Worm (Caenorhabditis elegans) whole organism, late embryonic: Measurements from ENCODE around the gene F15E6.10.

Experiments used
- C08G9.2 ChIP-seq: sonication (generic microtip); optimal IDR thresholded peaks from 2 replicates; lab custom pipeline; 2016; ENCODE audit warnings: mild to moderate bottlenecking, missing genetic modification characterization, moderate library complexity, missing compliant biosample characterization
- F13H6.1 ChIP-seq: sonication (generic microtip); optimal IDR thresholded peaks from 2 replicates; lab custom pipeline; 2016; ENCODE audit warnings: missing genetic modification characterization, missing compliant biosample characterization
- K09A11.1 ChIP-seq: sonication (generic microtip); optimal IDR thresholded peaks from 2 replicates; lab custom pipeline; 2017; ENCODE audit warnings: antibody characterized with exemption, mild to moderate bottlenecking, missing genetic modification characterization, missing compliant biosample characterization; ENCODE audit not compliant: insufficient read depth
- T23F11.4 ChIP-seq: fragments of 200-800 bp; sonication (Bioruptor generic); optimal IDR thresholded peaks from 2 replicates; lab custom pipeline; 2018; ENCODE audit warnings: mild to moderate bottlenecking, missing genetic modification characterization, missing compliant biosample characterization
- Y22D7AL.16 ChIP-seq: sonication (generic microtip); optimal IDR thresholded peaks from 2 replicates; lab custom pipeline; 2016; ENCODE audit warnings: missing genetic modification characterization, missing compliant biosample characterization
- ama-1 ChIP-seq: fragments of 150-350 bp; optimal IDR thresholded peaks from 2 replicates; lab custom pipeline; 2014
- ceh-14 ChIP-seq: sonication (generic microtip); optimal IDR thresholded peaks from 2 replicates; lab custom pipeline; 2016; ENCODE audit warnings: missing genotype, missing genetic modification characterization, missing compliant biosample characterization
- ceh-18 ChIP-seq: sonication (generic microtip); optimal IDR thresholded peaks from 2 replicates; lab custom pipeline; 2016; ENCODE audit warnings: missing genetic modification characterization, missing compliant biosample characterization
- ceh-30 ChIP-seq: fragments of 150-350 bp; optimal IDR thresholded peaks from 2 replicates; lab custom pipeline; 2014; ENCODE audit warnings: missing biosample characterization, missing genetic modification characterization
- ceh-31 ChIP-seq: sonication (generic microtip); optimal IDR thresholded peaks from 2 replicates; lab custom pipeline; 2016; ENCODE audit warnings: missing genetic modification characterization, missing compliant biosample characterization
- ceh-45 ChIP-seq: fragments of 200-800 bp; sonication (Bioruptor generic); IDR thresholded peaks from 2 replicates; pipeline ENCODE4 v1.3.6; 2022; ENCODE audit warnings: missing genetic modification reagents, missing genetic modification characterization, missing compliant biosample characterization
- ceh-6 ChIP-seq: fragments of 200-800 bp; sonication (Bioruptor generic); optimal IDR thresholded peaks from 2 replicates; lab custom pipeline; 2018; ENCODE audit warnings: mild to moderate bottlenecking, missing genetic modification characterization, missing compliant biosample characterization
- ceh-9 ChIP-seq: sonication (generic microtip); optimal IDR thresholded peaks from 2 replicates; lab custom pipeline; 2016; ENCODE audit warnings: mild to moderate bottlenecking, missing genetic modification characterization, inconsistent platforms, missing compliant biosample characterization
- che-1 ChIP-seq: sonication (generic microtip); optimal IDR thresholded peaks from 2 replicates; lab custom pipeline; 2016; ENCODE audit warnings: mild to moderate bottlenecking, missing genetic modification characterization, missing compliant biosample characterization
- dmd-4 ChIP-seq: sonication (generic microtip); optimal IDR thresholded peaks from 2 replicates; lab custom pipeline; 2016; ENCODE audit warnings: borderline replicate concordance, missing genetic modification characterization, missing compliant biosample characterization
- dve-1 ChIP-seq: sonication (generic microtip); optimal IDR thresholded peaks from 2 replicates; lab custom pipeline; 2017; ENCODE audit warnings: antibody characterized with exemption, mild to moderate bottlenecking, missing genetic modification characterization, missing compliant biosample characterization
- elt-2 ChIP-seq: sonication (generic microtip); optimal IDR thresholded peaks from 2 replicates; lab custom pipeline; 2016; ENCODE audit warnings: missing genetic modification reagents, missing genetic modification characterization, missing compliant biosample characterization
- elt-4 ChIP-seq: sonication (generic microtip); optimal IDR thresholded peaks from 2 replicates; lab custom pipeline; 2016; ENCODE audit warnings: missing genetic modification characterization, missing compliant biosample characterization
- ets-4 ChIP-seq: sonication (generic microtip); optimal IDR thresholded peaks from 2 replicates; lab custom pipeline; 2016; ENCODE audit warnings: missing genetic modification characterization, missing compliant biosample characterization
- eyg-1 ChIP-seq: sonication (generic microtip); optimal IDR thresholded peaks from 2 replicates; lab custom pipeline; 2016; ENCODE audit warnings: missing genotype, missing genetic modification characterization, missing compliant biosample characterization
- fkh-10 ChIP-seq: fragments of 150-350 bp; optimal IDR thresholded peaks from 2 replicates; lab custom pipeline; 2014; ENCODE audit warnings: missing biosample characterization, missing genetic modification reagents, missing genetic modification characterization
- gmeb-2 ChIP-seq: sonication (generic microtip); optimal IDR thresholded peaks from 2 replicates; lab custom pipeline; 2016; ENCODE audit warnings: missing genetic modification characterization, inconsistent platforms, missing compliant biosample characterization
- hlh-15 ChIP-seq: sonication (generic microtip); optimal IDR thresholded peaks from 2 replicates; lab custom pipeline; 2016; ENCODE audit warnings: missing genetic modification characterization, missing compliant biosample characterization
- hlh-30 ChIP-seq: sonication (generic microtip); optimal IDR thresholded peaks from 2 replicates; lab custom pipeline; 2017; ENCODE audit warnings: antibody characterized with exemption, missing genetic modification characterization, missing compliant biosample characterization; ENCODE audit not compliant: insufficient read depth
- lim-6 ChIP-seq: sonication (generic microtip); optimal IDR thresholded peaks from 2 replicates; lab custom pipeline; 2016; ENCODE audit warnings: missing genetic modification characterization, missing compliant biosample characterization
- lin-11 ChIP-seq: fragments of 200-800 bp; sonication (Bioruptor generic); optimal IDR thresholded peaks from 2 replicates; lab custom pipeline; 2018; ENCODE audit warnings: mild to moderate bottlenecking, missing genetic modification characterization, missing compliant biosample characterization
- mec-3 ChIP-seq: sonication (generic microtip); optimal IDR thresholded peaks from 2 replicates; lab custom pipeline; 2016; ENCODE audit warnings: borderline replicate concordance, missing genetic modification characterization, missing compliant biosample characterization
- odd-2 ChIP-seq: sonication (generic microtip); optimal IDR thresholded peaks from 2 replicates; lab custom pipeline; 2017; ENCODE audit warnings: antibody characterized with exemption, mild to moderate bottlenecking, missing genetic modification characterization, missing compliant biosample characterization
- pag-3 ChIP-seq: sonication (generic microtip); optimal IDR thresholded peaks from 2 replicates; lab custom pipeline; 2016; ENCODE audit warnings: missing compliant biosample characterization, missing genetic modification characterization, borderline replicate concordance
- pax-1 ChIP-seq: fragments of 150-350 bp; optimal IDR thresholded peaks from 2 replicates; lab custom pipeline; 2014; ENCODE audit warnings: missing biosample characterization, missing genetic modification characterization
- pha-4 ChIP-seq: fragments of 150-350 bp; optimal IDR thresholded peaks from 2 replicates; lab custom pipeline; 2018; ENCODE audit warnings: missing biosample characterization, missing genetic modification reagents, missing genetic modification characterization
- pqm-1 ChIP-seq: sonication (generic microtip); optimal IDR thresholded peaks from 2 replicates; lab custom pipeline; 2016; ENCODE audit warnings: missing genetic modification characterization, missing compliant biosample characterization
- sdc-2 ChIP-seq: sonication (generic microtip); optimal IDR thresholded peaks from 2 replicates; lab custom pipeline; 2016; ENCODE audit warnings: missing genotype, missing genetic modification characterization, missing compliant biosample characterization
- sox-2 ChIP-seq: fragments of 200-800 bp; sonication (Bioruptor generic); IDR thresholded peaks from 2 replicates; pipeline ENCODE4 v1.3.6; 2022; ENCODE audit warnings: missing genetic modification reagents, missing genetic modification characterization, missing compliant biosample characterization
- sox-4 ChIP-seq: sonication (generic microtip); optimal IDR thresholded peaks from 2 replicates; lab custom pipeline; 2017; ENCODE audit warnings: mild to moderate bottlenecking, missing genetic modification characterization, inconsistent platforms, missing compliant biosample characterization
- ttx-3 ChIP-seq: sonication (generic microtip); optimal IDR thresholded peaks from 2 replicates; lab custom pipeline; 2016; ENCODE audit warnings: missing genetic modification reagents, missing genetic modification characterization, missing compliant biosample characterization
- unc-3 ChIP-seq, 2 experiments: fragments of 200-800 bp in 1 of 2; sonication (Bioruptor generic) in 1 of 2; sonication (generic microtip) in 1 of 2; conservative IDR thresholded peaks in 1 of 2; optimal IDR thresholded peaks in 1 of 2; 2 replicates each; pipeline versions ENCODE4 v1.3.6 to Lab custom; 2016 to 2022; ENCODE audit warnings: missing compliant biosample characterization in 2 of 2, missing genetic modification characterization in 2 of 2, missing genetic modification reagents in 1 of 2
- unc-55 ChIP-seq: sonication (generic microtip); optimal IDR thresholded peaks from 2 replicates; lab custom pipeline; 2017; ENCODE audit warnings: missing biosample characterization, missing genetic modification reagents, missing genetic modification characterization
- zip-5 ChIP-seq: sonication (generic microtip); optimal IDR thresholded peaks from 2 replicates; lab custom pipeline; 2016; ENCODE audit warnings: missing genetic modification characterization, missing compliant biosample characterization

Gene F15E6.10

DNA sequence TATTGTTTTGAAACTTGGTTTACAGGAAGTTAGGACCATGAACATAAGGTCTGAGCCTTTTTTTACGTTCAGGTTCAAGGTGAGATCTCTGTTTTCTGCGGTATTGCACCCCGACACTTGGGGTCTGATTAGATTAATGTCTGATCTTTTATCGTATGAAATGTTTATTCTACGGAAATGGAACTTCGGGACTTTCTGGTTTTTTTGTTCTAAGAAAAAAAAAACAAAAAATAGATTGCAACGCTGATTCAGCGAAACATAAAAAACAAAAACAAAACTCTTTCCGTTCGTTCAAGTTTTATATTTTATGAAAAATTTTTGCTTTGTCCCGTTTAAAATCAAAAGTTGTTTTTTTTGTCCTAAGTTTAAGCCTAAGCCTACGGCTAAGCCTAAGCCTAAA is 27.4 kb upstream of the F15E6.10 start, which contains the start of gene F36A4.5:
TSS of gene F36A4.5 (plus strand) at position 301 of the 400 bp plus-strand sequence.
- TF ChIP-seq ceh-31 (tag; lab: Kevin White, UChicago): no peak
- TF ChIP-seq sox-2 (GFP tag; lab: Robert Waterston, UW): no peak
- TF ChIP-seq dmd-4 (tag; lab: Kevin White, UChicago): no peak
- TF ChIP-seq ceh-14 (tag; lab: Kevin White, UChicago): no peak
- TF ChIP-seq ttx-3: no peak
- no peak for TF ChIP-seq gmeb-2 (tag; lab: Kevin White, UChicago)
- TF ChIP-seq Y22D7AL.16: no peak
- no peak for TF ChIP-seq C08G9.2 (tag; lab: Kevin White, UChicago)
- no peak for TF ChIP-seq zip-5 (tag; lab: Kevin White, UChicago)
- no peak for TF ChIP-seq unc-3 (GFP tag; conservative IDR thresholded peaks at IDR 0.05; lab: Robert Waterston, UW)
- no peak for TF ChIP-seq unc-3 (tag; optimal IDR thresholded peaks at IDR 0.05; lab: Kevin White, UChicago)
- no peak for TF ChIP-seq T23F11.4 (GFP tag; lab: Kevin White, UChicago)
- no peak for TF ChIP-seq lin-11 (tag; lab: Kevin White, UChicago)
- TF ChIP-seq ets-4 (tag; lab: Kevin White, UChicago): no peak
- no peak for TF ChIP-seq elt-4
- no peak for TF ChIP-seq sdc-2 (tag; lab: Kevin White, UChicago)
- TF ChIP-seq ceh-18 (tag; lab: Kevin White, UChicago): no peak
- TF ChIP-seq ceh-9 (tag; lab: Kevin White, UChicago): no peak
- TF ChIP-seq pax-1: no peak
- TF ChIP-seq hlh-15 (tag; lab: Kevin White, UChicago): no peak
- no peak for TF ChIP-seq ceh-6 (GFP tag; lab: Kevin White, UChicago)

DNA sequence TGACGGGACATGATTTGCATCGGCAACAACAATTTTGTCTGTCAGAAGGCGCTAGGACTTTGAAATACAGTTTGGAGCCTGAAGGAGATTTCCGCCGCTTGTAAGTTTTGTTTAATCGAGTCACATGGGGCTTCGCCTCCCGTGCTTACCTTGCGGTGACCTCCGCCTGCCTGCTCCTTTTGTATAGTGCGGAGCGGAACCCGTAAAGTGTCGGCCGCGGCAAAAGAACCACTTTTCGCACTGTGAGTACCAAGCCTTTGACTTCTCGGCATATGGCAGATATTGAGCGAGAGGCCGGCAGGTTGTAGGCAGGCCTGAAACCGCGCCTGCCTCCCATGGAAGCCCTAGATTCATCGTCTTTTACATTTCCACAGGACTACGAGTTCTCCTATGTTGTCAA is 26.7 kb upstream of the F15E6.10 start:
- TF ChIP-seq F13H6.1: no peak
- no peak for TF ChIP-seq zip-5 (tag; lab: Kevin White, UChicago)
- TF ChIP-seq pqm-1 (tag; lab: Kevin White, UChicago): no peak
- TF ChIP-seq pha-4: no peak
- TF ChIP-seq mec-3 (tag; lab: Kevin White, UChicago): no peak
- TF ChIP-seq ceh-9 (tag; lab: Kevin White, UChicago): no peak
- TF ChIP-seq che-1: no peak
- no peak for TF ChIP-seq hlh-15 (tag; lab: Kevin White, UChicago)
- TF ChIP-seq Y22D7AL.16: no peak
- TF ChIP-seq elt-2 (tag; lab: Kevin White, UChicago): no peak
- no peak for TF ChIP-seq K09A11.1 (tag; lab: Kevin White, UChicago)
- no peak for TF ChIP-seq unc-55 (GFP tag; lab: Kevin White, UChicago)
- no peak for TF ChIP-seq lim-6
- TF ChIP-seq sox-4 (tag; lab: Kevin White, UChicago): no peak
- TF ChIP-seq eyg-1: no peak

DNA sequence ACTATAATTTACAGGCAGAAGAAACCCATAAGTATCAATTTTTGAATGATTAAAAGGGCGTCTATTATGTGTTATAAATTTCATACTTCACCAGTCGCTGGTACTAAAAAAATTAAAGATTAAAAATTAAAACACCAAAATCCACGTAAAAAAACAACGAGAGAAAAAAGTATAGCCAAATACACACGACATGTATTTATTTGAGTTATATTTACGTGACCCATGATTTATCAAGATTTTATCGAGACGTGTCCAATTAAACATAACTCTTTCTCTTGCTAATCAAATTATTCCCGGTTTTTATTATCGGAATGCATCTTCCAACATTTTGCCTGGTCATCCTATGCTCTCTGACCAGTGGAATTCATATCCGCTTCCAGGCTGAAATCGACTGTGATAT is 25.3 kb upstream of the F15E6.10 start, which contains the start of gene F36A4.4:
TSS of gene F36A4.4 (plus strand) at position 301 of the 400 bp plus-strand sequence.
- TF ChIP-seq dve-1 (tag; lab: Kevin White, UChicago) (no peak), fkh-10 (GFP tag; lab: Kevin White, UChicago) (no peak), odd-2 (tag; lab: Kevin White, UChicago) (no peak), che-1 (no peak), elt-4 (no peak), pha-4 (no peak), ama-1 (lab: Kevin White, UChicago) (no peak), dmd-4 (tag; lab: Kevin White, UChicago) (no peak), sox-2 (GFP tag; lab: Robert Waterston, UW) (no peak), pag-3 (no peak), ceh-45 (GFP tag; lab: Robert Waterston, UW) (no peak), ceh-30 (no peak), hlh-30 (no peak)
